Fruit fly (Drosophila melanogaster) whole organism, embryonic: ENCODE results near the gene AGO2.

ENCODE experiments used
- Abd-B ChIP-seq: fragments of 200-800 bp; sonication (Bioruptor generic); optimal IDR thresholded peaks from 2 replicates; lab custom pipeline; 2018; ENCODE audit warnings: missing biosample characterization, mild to moderate bottlenecking, missing genetic modification characterization, moderate library complexity
- Aef1 ChIP-seq: fragments of 200-800 bp; sonication (Bioruptor generic); IDR thresholded peaks from 3 replicates; pipeline ENCODE4 v1.3.6; 2022; ENCODE audit warnings: missing biosample characterization, missing genetic modification characterization
- Antp ChIP-seq: fragments of 200-800 bp; sonication (Bioruptor generic); optimal IDR thresholded peaks from 3 replicates; lab custom pipeline; 2016; ENCODE audit warnings: missing biosample characterization, missing genetic modification characterization
- B-H2 ChIP-seq: fragments of 200-800 bp; sonication (Bioruptor generic); optimal IDR thresholded peaks from 2 replicates; lab custom pipeline; 2018; ENCODE audit warnings: missing biosample characterization, mild to moderate bottlenecking, missing genetic modification characterization
- Bdp1 ChIP-seq: fragments of 200-800 bp; sonication (Bioruptor generic); optimal IDR thresholded peaks from 3 replicates; lab custom pipeline; 2016; ENCODE audit warnings: missing biosample characterization, missing genetic modification characterization
- C15 ChIP-seq: fragments of 200-800 bp; sonication (Bioruptor generic); IDR thresholded peaks from 3 replicates; pipeline ENCODE4 v1.3.6; 2022; ENCODE audit warnings: missing biosample characterization, missing genetic modification characterization
- CG10267 ChIP-seq: fragments of 200-800 bp; sonication (Bioruptor generic); optimal IDR thresholded peaks from 2 replicates; lab custom pipeline; 2018; ENCODE audit warnings: missing biosample characterization, mild to moderate bottlenecking, missing genetic modification characterization, moderate library complexity
- CG10959 ChIP-seq: fragments of 200-800 bp; sonication (Bioruptor generic); IDR thresholded peaks from 2 replicates; pipeline ENCODE4 v1.3.6; 2022; ENCODE audit warnings: missing biosample characterization, missing genetic modification characterization
- CG11085 ChIP-seq: fragments of 200-800 bp; sonication (Bioruptor generic); IDR thresholded peaks from 2 replicates; pipeline ENCODE4 v1.3.6; 2022; ENCODE audit warnings: missing biosample characterization, missing genetic modification characterization
- CG1602 ChIP-seq: fragments of 200-800 bp; sonication (Bioruptor generic); optimal IDR thresholded peaks from 3 replicates; lab custom pipeline; 2016; ENCODE audit warnings: missing biosample characterization, missing genetic modification characterization
- CG1647 ChIP-seq: fragments of 200-800 bp; sonication (Bioruptor generic); optimal IDR thresholded peaks from 3 replicates; lab custom pipeline; 2016; ENCODE audit warnings: missing biosample characterization, missing genetic modification characterization
- CG16813 ChIP-seq: fragments of 200-800 bp; sonication (Bioruptor generic); IDR thresholded peaks from 3 replicates; pipeline ENCODE4 v1.3.6; 2022; ENCODE audit warnings: missing biosample characterization, missing genetic modification characterization; ENCODE audit not compliant: partially characterized antibody
- CG16863 ChIP-seq: fragments of 200-800 bp; sonication (Bioruptor generic); optimal IDR thresholded peaks from 3 replicates; lab custom pipeline; 2016; ENCODE audit warnings: missing biosample characterization, missing genetic modification characterization
- CG17328 ChIP-seq: fragments of 200-800 bp; sonication (Bioruptor generic); IDR thresholded peaks from 2 replicates; pipeline ENCODE4 v1.3.6; 2022; ENCODE audit warnings: missing biosample characterization, missing genetic modification characterization
- CG1832 ChIP-seq: fragments of 200-800 bp; sonication (Bioruptor generic); optimal IDR thresholded peaks from 2 replicates; lab custom pipeline; 2017; ENCODE audit warnings: missing biosample characterization, mild to moderate bottlenecking, missing genetic modification characterization, inconsistent platforms
- CG32532 ChIP-seq: fragments of 200-800 bp; sonication (Bioruptor generic); IDR thresholded peaks from 2 replicates; pipeline ENCODE4 v1.3.6; 2022; ENCODE audit warnings: missing biosample characterization, missing genetic modification characterization
- CG4404 ChIP-seq: fragments of 200-800 bp; sonication (Bioruptor generic); IDR thresholded peaks from 2 replicates; pipeline ENCODE4 v1.3.6; 2022; ENCODE audit warnings: missing biosample characterization, missing genetic modification characterization
- CG4854 ChIP-seq: fragments of 200-800 bp; sonication (Bioruptor generic); optimal IDR thresholded peaks from 2 replicates; lab custom pipeline; 2016; ENCODE audit warnings: missing biosample characterization, missing genetic modification characterization, inconsistent platforms
- CG6254 ChIP-seq: fragments of 200-800 bp; sonication (Bioruptor generic); optimal IDR thresholded peaks from 3 replicates; lab custom pipeline; 2017; ENCODE audit warnings: mild to moderate bottlenecking, missing biosample characterization, missing genetic modification reagents, missing genetic modification characterization
- CG8089 ChIP-seq: fragments of 200-800 bp; sonication (Bioruptor generic); optimal IDR thresholded peaks from 3 replicates; lab custom pipeline; 2016; ENCODE audit warnings: missing biosample characterization, missing genetic modification characterization
- D19A ChIP-seq: fragments of 200-800 bp; optimal IDR thresholded peaks from 3 replicates; lab custom pipeline; 2019; ENCODE audit warnings: missing biosample characterization, mild to moderate bottlenecking, missing genetic modification characterization, moderate library complexity
- Dp ChIP-seq: fragments of 200-800 bp; sonication (Bioruptor generic); optimal IDR thresholded peaks from 2 replicates; lab custom pipeline; 2018; ENCODE audit warnings: missing biosample characterization, mild to moderate bottlenecking, missing genetic modification characterization, moderate library complexity
- Hey ChIP-seq: fragments of 200-800 bp; sonication (Bioruptor generic); optimal IDR thresholded peaks from 3 replicates; lab custom pipeline; 2018; ENCODE audit warnings: missing biosample characterization, mild to moderate bottlenecking, missing genetic modification characterization
- Hmr ChIP-seq: fragments of 200-800 bp; sonication (Bioruptor generic); optimal IDR thresholded peaks from 3 replicates; lab custom pipeline; 2017; ENCODE audit warnings: mild to moderate bottlenecking, missing biosample characterization, missing genetic modification reagents, missing genetic modification characterization
- Hr39 ChIP-seq: fragments of >200 bp; optimal IDR thresholded peaks from 2 replicates; lab custom pipeline; 2017
- MESR4 ChIP-seq: fragments of 200-800 bp; sonication (Bioruptor generic); optimal IDR thresholded peaks from 2 replicates; lab custom pipeline; 2018; ENCODE audit warnings: missing biosample characterization, mild to moderate bottlenecking, missing genetic modification characterization, moderate library complexity
- NK7.1 ChIP-seq: fragments of 200-800 bp; sonication (Bioruptor generic); optimal IDR thresholded peaks from 3 replicates; lab custom pipeline; 2016; ENCODE audit warnings: missing biosample characterization, missing genetic modification characterization
- Neu2 ChIP-seq: fragments of 200-800 bp; sonication (Bioruptor generic); optimal IDR thresholded peaks from 3 replicates; lab custom pipeline; 2016; ENCODE audit warnings: missing biosample characterization, missing genetic modification characterization, borderline replicate concordance
- Poxn ChIP-seq: fragments of 200-800 bp; sonication (Bioruptor generic); IDR thresholded peaks from 2 replicates; pipeline ENCODE4 v1.3.6; 2022; ENCODE audit warnings: missing biosample characterization, missing genetic modification characterization
- Side ChIP-seq: fragments of 200-800 bp; sonication (Bioruptor generic); optimal IDR thresholded peaks from 2 replicates; lab custom pipeline; 2016; ENCODE audit warnings: missing biosample characterization, missing genetic modification characterization
- Sry-β ChIP-seq: fragments of 200-800 bp; sonication (Bioruptor generic); optimal IDR thresholded peaks from 2 replicates; lab custom pipeline; 2018; ENCODE audit warnings: missing biosample characterization, mild to moderate bottlenecking, missing genetic modification characterization, moderate library complexity
- Ssrp ChIP-seq: fragments of 200-800 bp; sonication (Bioruptor generic); optimal IDR thresholded peaks from 2 replicates; lab custom pipeline; 2018; ENCODE audit warnings: missing biosample characterization, mild to moderate bottlenecking, missing genetic modification characterization, moderate library complexity
- bowl ChIP-seq: fragments of 200-800 bp; sonication (Bioruptor generic); IDR thresholded peaks from 2 replicates; pipeline ENCODE4 v1.3.6; 2022; ENCODE audit warnings: missing biosample characterization, missing genetic modification characterization
- emc ChIP-seq: fragments of 200-800 bp; sonication (Bioruptor generic); optimal IDR thresholded peaks from 2 replicates; lab custom pipeline; 2016; ENCODE audit warnings: missing biosample characterization, missing genetic modification characterization
- esg ChIP-seq: fragments of 200-800 bp; sonication (Bioruptor generic); conservative IDR thresholded peaks from 2 replicates; pipeline ENCODE4 v1.3.6; 2022; ENCODE audit warnings: missing biosample characterization, missing genetic modification characterization
- fd96Cb ChIP-seq: fragments of 200-800 bp; sonication (Bioruptor generic); optimal IDR thresholded peaks from 2 replicates; lab custom pipeline; 2018; ENCODE audit warnings: missing biosample characterization, mild to moderate bottlenecking, missing genetic modification characterization, moderate library complexity
- fru ChIP-seq: fragments of >200 bp; optimal IDR thresholded peaks from 2 replicates; lab custom pipeline; 2017
- ftz-f1 ChIP-seq: fragments of 200-800 bp; sonication (Bioruptor generic); optimal IDR thresholded peaks from 2 replicates; lab custom pipeline; 2016; ENCODE audit warnings: missing biosample characterization, missing genetic modification characterization
- gcm2 ChIP-seq: fragments of 200-800 bp; sonication (Bioruptor generic); optimal IDR thresholded peaks from 2 replicates; lab custom pipeline; 2016; ENCODE audit warnings: missing biosample characterization, missing genetic modification characterization
- gem ChIP-seq: fragments of 200-800 bp; sonication (Bioruptor generic); optimal IDR thresholded peaks from 2 replicates; lab custom pipeline; 2019; ENCODE audit warnings: missing biosample characterization, mild to moderate bottlenecking, missing genetic modification characterization, moderate library complexity
- gro ChIP-seq: fragments of 200-800 bp; sonication (Bioruptor generic); optimal IDR thresholded peaks from 2 replicates; lab custom pipeline; 2016; ENCODE audit warnings: missing biosample characterization, missing genetic modification characterization
- gt ChIP-seq: fragments of 200-800 bp; sonication (Bioruptor generic); IDR thresholded peaks from 2 replicates; pipeline ENCODE4 v1.3.6; 2022; ENCODE audit warnings: missing biosample characterization, missing genetic modification characterization
- nerfin-2 ChIP-seq: fragments of 200-800 bp; sonication (Bioruptor generic); IDR thresholded peaks from 2 replicates; pipeline ENCODE4 v1.3.6; 2022; ENCODE audit warnings: missing biosample characterization, missing genetic modification characterization; ENCODE audit not compliant: partially characterized antibody
- nom ChIP-seq: fragments of 200-800 bp; sonication (Bioruptor generic); optimal IDR thresholded peaks from 2 replicates; lab custom pipeline; 2017; ENCODE audit warnings: missing biosample characterization, missing genetic modification characterization, mild to moderate bottlenecking, moderate library complexity, missing genetic modification reagents
- p53 ChIP-seq: fragments of 200-800 bp; sonication (Bioruptor generic); optimal IDR thresholded peaks from 2 replicates; lab custom pipeline; 2016; ENCODE audit warnings: missing biosample characterization, missing genetic modification characterization
- slp2 ChIP-seq: fragments of 200-800 bp; sonication (Bioruptor generic); optimal IDR thresholded peaks from 2 replicates; lab custom pipeline; 2016; ENCODE audit warnings: missing biosample characterization, missing genetic modification characterization
- so ChIP-seq: fragments of 200-800 bp; sonication (Bioruptor generic); IDR thresholded peaks from 3 replicates; pipeline ENCODE4 v1.3.6; 2022; ENCODE audit warnings: missing biosample characterization, missing genetic modification characterization
- trem ChIP-seq: fragments of 200-800 bp; optimal IDR thresholded peaks from 3 replicates; lab custom pipeline; 2019; ENCODE audit warnings: missing biosample characterization, mild to moderate bottlenecking, missing genetic modification characterization, moderate library complexity
- unpg ChIP-seq: fragments of 200-800 bp; sonication (Bioruptor generic); optimal IDR thresholded peaks from 3 replicates; lab custom pipeline; 2018; ENCODE audit warnings: missing biosample characterization, mild to moderate bottlenecking, missing genetic modification characterization, moderate library complexity
- z ChIP-seq: fragments of 200-800 bp; sonication (Bioruptor generic); IDR thresholded peaks from 3 replicates; pipeline ENCODE4 v1.3.6; 2022; ENCODE audit warnings: missing biosample characterization, missing genetic modification characterization
- zen2 ChIP-seq: fragments of 200-800 bp; sonication (Bioruptor generic); IDR thresholded peaks from 3 replicates; pipeline ENCODE4 v1.3.6; 2022; ENCODE audit warnings: missing biosample characterization, missing genetic modification characterization; ENCODE audit not compliant: partially characterized antibody

Gene AGO2

DNA sequence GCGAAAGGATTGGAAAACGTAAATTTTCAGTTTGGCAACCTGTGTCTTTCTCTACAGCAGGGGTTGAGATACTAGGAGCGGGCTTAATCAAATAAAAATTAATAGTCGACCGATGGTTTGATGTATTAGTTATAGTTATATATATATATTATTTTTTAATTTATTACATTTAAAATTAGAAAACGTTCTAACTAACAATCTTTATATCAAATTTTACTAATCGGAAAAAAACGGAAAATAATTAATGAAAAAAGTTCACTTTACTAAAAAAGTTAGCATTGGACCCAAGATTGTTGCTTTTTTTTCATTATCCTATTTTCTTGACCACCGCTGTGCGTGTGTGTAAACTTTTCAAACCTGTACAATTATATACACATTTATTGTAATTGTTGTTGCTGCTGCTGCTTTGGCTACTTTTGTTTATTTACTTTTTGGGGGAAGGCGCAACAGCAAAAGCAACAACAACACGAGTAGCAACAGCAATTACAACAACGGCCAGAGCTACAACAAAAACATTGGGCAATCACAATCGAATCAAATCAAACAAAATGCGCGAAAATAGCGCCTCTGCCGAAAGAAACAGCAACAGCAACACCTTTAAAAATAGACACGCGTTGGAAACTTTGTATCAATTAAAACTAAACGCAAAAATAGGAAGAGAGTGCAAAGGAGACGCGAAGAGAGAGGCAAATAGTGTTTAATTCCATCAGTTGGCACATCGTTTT, 38.8 kb downstream of the AGO2 start (continued):
- TF ChIP-seq Ssrp (tag; lab: Kevin White, UChicago) = peak; percentile 51
- TF ChIP-seq Abd-B (GFP tag; lab: Kevin White, UChicago) = peak; percentile 42
- peak; percentile 32 for TF ChIP-seq trem (tag; lab: Kevin White, UChicago)
- peak; percentile 66 for TF ChIP-seq D19A
- TF ChIP-seq Hey (tag; lab: Kevin White, UChicago) = no peak
- no peak for TF ChIP-seq Antp (GFP tag; lab: Kevin White, UChicago)
- TF ChIP-seq zen2 = no peak
- no peak for TF ChIP-seq B-H2 (GFP tag; lab: Kevin White, UChicago)
- TF ChIP-seq gcm2 (GFP tag; lab: Kevin White, UChicago) = no peak
- TF ChIP-seq Hr39 (lab: Kevin White, UChicago) = no peak
- TF ChIP-seq esg (GFP tag; lab: Robert Waterston, UW) = no peak; the same call in 1 of the 2 replicates
- no peak for TF ChIP-seq emc (GFP tag; lab: Kevin White, UChicago)
- no peak for TF ChIP-seq CG16813 (GFP tag; lab: Robert Waterston, UW)
- no peak for TF ChIP-seq p53 (GFP tag; lab: Kevin White, UChicago)
- TF ChIP-seq CG4404 (GFP tag; lab: Robert Waterston, UW) = no peak
- TF ChIP-seq Dp (GFP tag; lab: Kevin White, UChicago) = no peak
- TF ChIP-seq CG32532 = peak; percentile 63; the same call in 1 of the 2 replicates
- no peak for TF ChIP-seq gro (GFP tag; lab: Kevin White, UChicago)
- no peak for TF ChIP-seq NK7.1 (GFP tag; lab: Kevin White, UChicago)
- peak; percentile 85 for TF ChIP-seq gem
- no peak for TF ChIP-seq bowl (GFP tag; lab: Robert Waterston, UW)
- TF ChIP-seq ftz-f1 (GFP tag; lab: Kevin White, UChicago) = no peak
- no peak for TF ChIP-seq Sry-β (GFP tag; lab: Kevin White, UChicago)
- peak; percentile 38; the same call in 1 of the 2 replicates for TF ChIP-seq CG17328 (GFP tag; lab: Robert Waterston, UW)
- TF ChIP-seq gt (GFP tag; lab: Robert Waterston, UW) = no peak
- no peak for TF ChIP-seq Neu2
- no peak for TF ChIP-seq CG10959 (GFP tag; lab: Robert Waterston, UW)
- no peak for TF ChIP-seq nerfin-2
- TF ChIP-seq Side (GFP tag; lab: Kevin White, UChicago) = no peak
- no peak for TF ChIP-seq CG1602 (GFP tag; lab: Kevin White, UChicago)
- TF ChIP-seq slp2 (GFP tag; lab: Kevin White, UChicago) = no peak
- TF ChIP-seq fru (lab: Kevin White, UChicago) = no peak
- no peak for TF ChIP-seq CG8089 (GFP tag; lab: Kevin White, UChicago)
- no peak for TF ChIP-seq Bdp1 (GFP tag; lab: Kevin White, UChicago)
- TF ChIP-seq Poxn (GFP tag; lab: Robert Waterston, UW) = no peak
- TF ChIP-seq CG16863 = peak; percentile 1
- TF ChIP-seq unpg (GFP tag; lab: Kevin White, UChicago) = peak; percentile 64
- TF ChIP-seq CG10267 = peak; percentile 52
- TF ChIP-seq CG11085 (GFP tag; lab: Robert Waterston, UW) = no peak
- TF ChIP-seq Aef1 (GFP tag; lab: Robert Waterston, UW) = no peak
- TF ChIP-seq CG1647 (GFP tag; lab: Kevin White, UChicago) = no peak
- no peak for TF ChIP-seq CG1832 (GFP tag; lab: Kevin White, UChicago)
- peak; percentile 50 for TF ChIP-seq Hmr
- no peak for TF ChIP-seq MESR4 (GFP tag; lab: Kevin White, UChicago)
- peak; percentile 24 for TF ChIP-seq CG6254 (GFP tag; lab: Kevin White, UChicago)
- peak; percentile 55 for TF ChIP-seq fd96Cb
- no peak for TF ChIP-seq nom
- no peak for TF ChIP-seq CG4854 (GFP tag; lab: Kevin White, UChicago)
- TF ChIP-seq C15 (GFP tag; lab: Robert Waterston, UW) = no peak
- TF ChIP-seq z = no peak
- TF ChIP-seq so (GFP tag; lab: Robert Waterston, UW) = no peak
